Worm (Caenorhabditis elegans): Measurements from ENCODE around the gene srh-174.

srh-174 gene

ce11 chrV:17170822-17171221 is 7.7 kb upstream of the srh-174 start, which contains the start of gene srw-51:
Gene srw-51, minus strand, starts transcription at chrV:17170922.
- TF ChIP-seq aly-1 (tag; optimal IDR thresholded peaks at IDR 0.05) = no peak
- no peak for TF ChIP-seq ama-1 (optimal IDR thresholded peaks at IDR 0.05)

- no peak for TF ChIP-seq B0310.2 (tag; optimal IDR thresholded peaks at IDR 0.05)
- no peak for TF ChIP-seq tbx-37 (GFP tag; conservative IDR thresholded peaks at IDR 0.05)
- TF ChIP-seq ceh-13 (GFP tag; optimal IDR thresholded peaks at IDR 0.05) = no peak
- no peak for TF ChIP-seq hnd-1 (tag; optimal IDR thresholded peaks at IDR 0.05)
- no peak for TF ChIP-seq ceh-36 (tag; optimal IDR thresholded peaks at IDR 0.05)
- TF ChIP-seq hmbx-1 (tag; optimal IDR thresholded peaks at IDR 0.05) = no peak
- TF ChIP-seq sea-1 (GFP tag; conservative IDR thresholded peaks at IDR 0.05) = no peak
- no peak for TF ChIP-seq F13C5.2 (tag; optimal IDR thresholded peaks at IDR 0.05)
- TF ChIP-seq scrt-1 (GFP tag; IDR thresholded peaks at IDR 0.05) = no peak
- TF ChIP-seq tbx-11 (GFP tag; IDR thresholded peaks at IDR 0.05) = no peak
- no peak for TF ChIP-seq ama-1 (optimal IDR thresholded peaks at IDR 0.05)
Measured at ce11 chrV:17171551-17171950, 7.0 kb upstream of the srh-174 start, which contains the start of gene srbc-26. Gene srbc-26, plus strand, starts transcription at chrV:17171851.

DNA sequence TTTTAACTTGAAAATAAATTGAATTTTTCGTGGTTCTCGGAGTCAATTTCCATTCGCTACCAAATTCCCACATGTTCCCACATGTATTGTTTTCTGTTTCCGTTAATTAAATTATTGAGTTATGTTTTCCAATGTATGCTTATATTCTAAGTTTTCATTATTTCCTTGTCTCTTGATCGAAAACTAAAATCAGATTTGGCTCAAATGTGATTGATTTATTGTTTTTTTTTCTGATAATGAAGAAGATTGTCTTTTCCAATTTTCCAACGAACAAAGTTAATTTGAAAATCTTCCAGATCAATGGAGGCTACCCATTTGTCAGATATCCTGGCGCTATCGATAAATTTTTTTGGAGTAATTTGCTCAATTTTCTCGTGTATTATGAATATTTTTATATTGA is 4.8 kb upstream of the srh-174 start, which contains the start of gene srbc-25:
srbc-25 (plus strand) TSS at position 301 of the 400 bp plus-strand sequence.
- TF ChIP-seq tbx-37 (GFP tag; conservative IDR thresholded peaks at IDR 0.05) = no peak
- no peak for TF ChIP-seq flt-1 (GFP tag; IDR thresholded peaks at IDR 0.05)
- TF ChIP-seq tra-4 (tag; optimal IDR thresholded peaks at IDR 0.05) = no peak
- TF ChIP-seq sea-1 (GFP tag; conservative IDR thresholded peaks at IDR 0.05) = no peak
- TF ChIP-seq ceh-13 (GFP tag; optimal IDR thresholded peaks at IDR 0.05) = no peak
- TF ChIP-seq ets-7 (tag; optimal IDR thresholded peaks at IDR 0.05) = no peak
- TF ChIP-seq hmbx-1 (tag; optimal IDR thresholded peaks at IDR 0.05) = no peak
- TF ChIP-seq ceh-36 (tag; optimal IDR thresholded peaks at IDR 0.05) = no peak
- TF ChIP-seq pes-1 (GFP tag; IDR thresholded peaks at IDR 0.05) = no peak
- TF ChIP-seq ama-1 (optimal IDR thresholded peaks at IDR 0.05) = no peak
- no peak for TF ChIP-seq hnd-1 (tag; optimal IDR thresholded peaks at IDR 0.05)
- TF ChIP-seq tbx-11 (GFP tag; IDR thresholded peaks at IDR 0.05) = no peak
- no peak for TF ChIP-seq aly-1 (tag; optimal IDR thresholded peaks at IDR 0.05)
- TF ChIP-seq hmg-4 (GFP tag; optimal IDR thresholded peaks at IDR 0.05) = no peak
- TF ChIP-seq B0310.2 (tag; optimal IDR thresholded peaks at IDR 0.05) = no peak
- TF ChIP-seq scrt-1 (GFP tag; IDR thresholded peaks at IDR 0.05) = no peak
- no peak for TF ChIP-seq F13C5.2 (tag; optimal IDR thresholded peaks at IDR 0.05)

DNA sequence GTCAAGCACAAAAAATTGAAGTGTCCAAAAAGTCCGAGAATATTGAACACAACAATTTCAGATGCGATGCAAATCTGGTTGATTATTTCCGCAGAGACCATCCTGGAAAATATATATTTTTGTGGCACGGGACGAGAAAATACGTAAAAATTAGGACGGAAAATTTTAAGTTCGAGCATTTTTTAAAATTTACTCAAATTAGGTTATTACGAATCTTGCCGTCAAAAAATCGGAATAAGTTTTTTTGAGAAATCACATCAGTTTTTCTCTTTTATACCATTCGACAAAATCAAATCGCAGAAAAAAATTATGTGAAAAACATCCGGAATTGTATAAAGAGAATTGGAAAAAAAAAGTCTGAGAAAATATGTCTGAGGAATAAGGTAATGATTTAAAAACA is 590 bp upstream of the srh-174 start, which contains the start of gene srsx-1:
srsx-1 (minus strand) TSS at position 101 of the 400 bp plus-strand sequence.
- no peak for TF ChIP-seq tbx-11 (GFP tag; IDR thresholded peaks at IDR 0.05)
- TF ChIP-seq tbx-37 (GFP tag; conservative IDR thresholded peaks at IDR 0.05) = no peak
- TF ChIP-seq tra-4 (tag; optimal IDR thresholded peaks at IDR 0.05) = no peak
- no peak for TF ChIP-seq scrt-1 (GFP tag; IDR thresholded peaks at IDR 0.05)
- no peak for TF ChIP-seq aly-1 (tag; optimal IDR thresholded peaks at IDR 0.05)
- no peak for TF ChIP-seq ceh-13 (GFP tag; optimal IDR thresholded peaks at IDR 0.05)
- no peak for TF ChIP-seq ets-7 (tag; optimal IDR thresholded peaks at IDR 0.05)
- no peak for TF ChIP-seq hnd-1 (tag; optimal IDR thresholded peaks at IDR 0.05)
- no peak for TF ChIP-seq ceh-36 (tag; optimal IDR thresholded peaks at IDR 0.05)
- TF ChIP-seq sea-1 (GFP tag; conservative IDR thresholded peaks at IDR 0.05) = no peak
- no peak for TF ChIP-seq hmg-4 (GFP tag; optimal IDR thresholded peaks at IDR 0.05)

ce11 chrV:17182045-17182444 is 3.5 kb downstream of the srh-174 start, which contains the start of gene srh-159:
Gene srh-159, plus strand, starts transcription at chrV:17182345.
- TF ChIP-seq ceh-36 (tag; optimal IDR thresholded peaks at IDR 0.05) = no peak
- no peak for TF ChIP-seq ceh-13 (GFP tag; optimal IDR thresholded peaks at IDR 0.05)
- no peak for TF ChIP-seq tra-4 (tag; optimal IDR thresholded peaks at IDR 0.05)
- no peak for TF ChIP-seq hmbx-1 (tag; optimal IDR thresholded peaks at IDR 0.05)
- TF ChIP-seq ama-1 (optimal IDR thresholded peaks at IDR 0.05) = no peak

DNA sequence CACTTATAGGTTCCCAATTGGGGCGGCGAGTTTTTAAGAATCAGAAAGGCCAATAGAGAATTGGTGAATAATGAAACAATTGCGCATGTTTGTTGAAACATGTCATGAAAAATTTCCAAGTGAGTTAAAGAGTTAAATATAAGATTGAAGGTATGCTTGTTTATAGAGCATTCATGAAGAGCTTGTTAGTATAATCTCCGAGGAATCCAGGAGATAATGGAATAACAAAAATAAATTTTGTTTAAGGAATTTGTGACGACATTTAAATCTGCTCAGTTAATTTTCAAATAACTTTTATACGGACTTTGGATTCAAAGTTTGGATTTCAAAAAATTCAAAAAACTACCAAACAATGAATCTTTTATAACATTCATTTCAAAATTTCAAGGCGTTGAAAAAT is 11.8 kb downstream of the srh-174 start, which contains the start of gene str-199:
str-199 (minus strand) TSS at position 101 of the 400 bp plus-strand sequence.
- no peak for TF ChIP-seq pes-1 (GFP tag; IDR thresholded peaks at IDR 0.05)

DNA sequence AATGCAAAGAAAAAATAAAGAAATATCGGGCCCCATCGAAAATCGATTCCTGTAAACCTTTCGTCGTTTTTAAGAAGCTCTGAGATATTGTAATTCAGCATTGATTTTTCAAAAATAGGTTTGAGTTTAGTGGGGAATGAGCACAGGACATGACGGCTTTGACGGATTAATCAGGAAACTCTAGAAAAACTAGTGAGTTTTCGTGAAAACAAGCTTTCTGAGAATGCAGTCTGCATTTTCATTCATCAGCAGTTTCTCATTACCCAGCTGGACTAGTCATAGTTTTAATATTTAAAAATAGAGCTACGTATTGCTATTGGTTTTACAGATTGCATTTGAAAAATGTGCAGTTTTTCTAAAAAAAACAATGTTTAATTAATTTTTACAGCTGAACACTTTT is 13.7 kb downstream of the srh-174 start, which contains the start of gene srz-47:
srz-47 (minus strand) TSS at position 101 of the 400 bp plus-strand sequence.
- TF ChIP-seq pes-1 (GFP tag; IDR thresholded peaks at IDR 0.05) (no peak), flt-1 (GFP tag; IDR thresholded peaks at IDR 0.05) (no peak), scrt-1 (GFP tag; IDR thresholded peaks at IDR 0.05) (no peak), hmg-4 (GFP tag; optimal IDR thresholded peaks at IDR 0.05) (no peak), sea-1 (GFP tag; conservative IDR thresholded peaks at IDR 0.05) (no peak), ama-1 (optimal IDR thresholded peaks at IDR 0.05) (no peak), tbx-11 (GFP tag; IDR thresholded peaks at IDR 0.05) (no peak)

DNA sequence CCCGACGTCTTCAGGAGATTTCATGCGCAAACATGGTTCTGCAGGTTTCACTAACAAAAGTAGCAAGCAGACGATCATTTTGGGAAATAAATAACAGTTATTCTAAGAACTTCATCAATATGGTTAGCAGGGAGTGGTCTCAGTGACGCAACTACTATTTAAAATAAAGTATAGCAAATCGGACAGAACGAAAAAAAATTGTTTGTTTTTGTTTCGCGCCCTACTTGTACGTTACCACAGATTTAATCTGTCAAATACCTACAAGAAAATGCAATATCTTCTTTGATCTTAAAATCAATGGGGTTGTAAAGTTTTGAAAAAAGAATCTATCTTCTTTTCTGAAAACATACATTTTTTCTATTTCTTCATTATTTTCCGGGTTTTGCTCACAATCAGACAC is 20.4 kb downstream of the srh-174 start, which contains the start of gene srz-96:
srz-96 (plus strand) TSS at position 301 of the 400 bp plus-strand sequence.
- TF ChIP-seq hmg-4 (GFP tag; optimal IDR thresholded peaks at IDR 0.05) (no peak), sea-1 (GFP tag; conservative IDR thresholded peaks at IDR 0.05) (no peak), ceh-13 (GFP tag; optimal IDR thresholded peaks at IDR 0.05) (no peak), tbx-11 (GFP tag; IDR thresholded peaks at IDR 0.05) (no peak), tbx-37 (GFP tag; conservative IDR thresholded peaks at IDR 0.05) (no peak), scrt-1 (GFP tag; IDR thresholded peaks at IDR 0.05) (no peak), pes-1 (GFP tag; IDR thresholded peaks at IDR 0.05) (no peak), aly-1 (tag; optimal IDR thresholded peaks at IDR 0.05) (no peak), ama-1 (optimal IDR thresholded peaks at IDR 0.05) (no peak), hmbx-1 (tag; optimal IDR thresholded peaks at IDR 0.05) (no peak), ceh-36 (tag; optimal IDR thresholded peaks at IDR 0.05) (no peak), tra-4 (tag; optimal IDR thresholded peaks at IDR 0.05) (no peak), ets-7 (tag; optimal IDR thresholded peaks at IDR 0.05) (no peak), hnd-1 (tag; optimal IDR thresholded peaks at IDR 0.05) (no peak), flt-1 (GFP tag; IDR thresholded peaks at IDR 0.05) (no peak)
